Worm (Caenorhabditis elegans) whole organism, L4 larva: ENCODE measurements around the gene gpa-1.

ENCODE experiments used
- Y75B8A.6 ChIP-seq: fragments of 200-800 bp; sonication (Bioruptor generic); IDR thresholded peaks from 2 replicates; pipeline ENCODE4 v1.3.6; 2022; ENCODE audit warnings: missing genetic modification reagents, missing genetic modification characterization, missing compliant biosample characterization
- aha-1 ChIP-seq: fragments of 150-350 bp; peaks from one replicate; lab custom pipeline; 2014; ENCODE audit warnings: missing biosample characterization, missing genetic modification characterization
- ama-1 ChIP-seq: fragments of 150-350 bp; optimal IDR thresholded peaks from 2 replicates; lab custom pipeline; 2014; ENCODE audit warnings: inconsistent platforms, mixed read lengths
- arid-1 ChIP-seq: fragments of 200-800 bp; sonication (Bioruptor generic); conservative IDR thresholded peaks from 2 replicates; pipeline ENCODE4 v1.3.6; 2022; ENCODE audit warnings: missing genetic modification reagents, missing genetic modification characterization, missing compliant biosample characterization
- ceh-28 ChIP-seq: fragments of 150-350 bp; optimal IDR thresholded peaks from 2 replicates; lab custom pipeline; 2014; ENCODE audit warnings: missing biosample characterization, missing genetic modification reagents, missing genetic modification characterization
- cey-2 ChIP-seq: sonication (generic microtip); optimal IDR thresholded peaks from 3 replicates; lab custom pipeline; 2017; ENCODE audit warnings: missing genetic modification characterization, mild to moderate bottlenecking, missing compliant biosample characterization, antibody characterized with exemption, borderline replicate concordance; ENCODE audit not compliant: insufficient read depth
- ctbp-1 ChIP-seq: fragments of 200-800 bp; sonication (Bioruptor generic); IDR thresholded peaks from 2 replicates; pipeline ENCODE4 v1.3.6; 2022; ENCODE audit warnings: missing genetic modification reagents, missing genetic modification characterization, missing compliant biosample characterization
- daf-16 ChIP-seq, 3 experiments: sonication (generic microtip); optimal IDR thresholded peaks; 2 replicates each; lab custom pipeline; 2016 to 2017; ENCODE audit warnings: missing genetic modification characterization in 3 of 3, missing genetic modification reagents in 3 of 3, mild to moderate bottlenecking in 2 of 3, missing compliant biosample characterization in 2 of 3, missing biosample characterization in 1 of 3, moderate library complexity in 1 of 3
- dpl-1 ChIP-seq: fragments of 150-350 bp; optimal IDR thresholded peaks from 2 replicates; lab custom pipeline; 2014; ENCODE audit warnings: missing biosample characterization, missing genetic modification reagents, missing genetic modification characterization
- dve-1 ChIP-seq: sonication (generic microtip); optimal IDR thresholded peaks from 2 replicates; lab custom pipeline; 2017; ENCODE audit warnings: antibody characterized with exemption, mild to moderate bottlenecking, missing genetic modification characterization, missing compliant biosample characterization; ENCODE audit not compliant: insufficient read depth
- egl-43 ChIP-seq: fragments of 200-800 bp; sonication (Bioruptor generic); IDR thresholded peaks from 2 replicates; pipeline ENCODE4 v1.3.6; 2022; ENCODE audit warnings: missing genetic modification reagents, missing genetic modification characterization, missing compliant biosample characterization
- gei-8 ChIP-seq: fragments of 200-800 bp; sonication (Bioruptor generic); optimal IDR thresholded peaks from 2 replicates; lab custom pipeline; 2018; ENCODE audit warnings: mild to moderate bottlenecking, missing genetic modification characterization, missing compliant biosample characterization
- hlh-30 ChIP-seq: sonication (generic microtip); optimal IDR thresholded peaks from 2 replicates; lab custom pipeline; 2017; ENCODE audit warnings: antibody characterized with exemption, mild to moderate bottlenecking, missing genetic modification characterization, missing compliant biosample characterization; ENCODE audit not compliant: insufficient read depth
- jun-1 ChIP-seq: fragments of 150-350 bp; optimal IDR thresholded peaks from 2 replicates; lab custom pipeline; 2014; ENCODE audit warnings: missing biosample characterization, missing genetic modification reagents, missing genetic modification characterization
- lin-29 ChIP-seq: fragments of 200-800 bp; sonication (Bioruptor generic); IDR thresholded peaks from 2 replicates; pipeline ENCODE4 v1.3.6; 2022; ENCODE audit warnings: missing genetic modification reagents, missing genetic modification characterization, missing compliant biosample characterization
- lin-38 ChIP-seq: fragments of 200-800 bp; sonication (Bioruptor generic); IDR thresholded peaks from 2 replicates; pipeline ENCODE4 v1.3.6; 2022; ENCODE audit warnings: missing genetic modification reagents, missing genetic modification characterization, missing compliant biosample characterization
- madf-5 ChIP-seq, 2 experiments: fragments of 200-800 bp; sonication (Bioruptor generic); IDR thresholded peaks; 2 replicates each; pipeline ENCODE4 v1.3.6; 2022; ENCODE audit warnings: missing compliant biosample characterization in 2 of 2, missing genetic modification characterization in 2 of 2
- madf-9 ChIP-seq: fragments of 200-800 bp; sonication (Bioruptor generic); conservative IDR thresholded peaks from 2 replicates; pipeline ENCODE4 v1.3.6; 2022; ENCODE audit warnings: missing genetic modification reagents, missing genetic modification characterization, missing compliant biosample characterization
- mdt-29 ChIP-seq: fragments of 200-800 bp; sonication (Bioruptor generic); IDR thresholded peaks from 2 replicates; pipeline ENCODE4 v1.3.6; 2022; ENCODE audit warnings: missing genetic modification reagents, missing genetic modification characterization, missing compliant biosample characterization
- mep-1 ChIP-seq: fragments of 150-350 bp; sonication (generic microtip); optimal IDR thresholded peaks from 3 replicates; lab custom pipeline; 2014; ENCODE audit warnings: missing biosample characterization, missing genetic modification characterization
- mes-2 ChIP-seq: sonication (generic microtip); optimal IDR thresholded peaks from 2 replicates; lab custom pipeline; 2016; ENCODE audit warnings: missing genotype, mild to moderate bottlenecking, missing genetic modification characterization, missing compliant biosample characterization; ENCODE audit not compliant: poor library complexity, severe bottlenecking
- mxl-2 ChIP-seq: fragments of 200-800 bp; sonication (Bioruptor generic); conservative IDR thresholded peaks from 2 replicates; pipeline ENCODE4 v1.3.6; 2022; ENCODE audit warnings: missing genetic modification reagents, missing genetic modification characterization, missing compliant biosample characterization
- nhr-102 ChIP-seq: sonication (generic microtip); optimal IDR thresholded peaks from 2 replicates; lab custom pipeline; 2016; ENCODE audit warnings: mild to moderate bottlenecking, missing genetic modification characterization, moderate library complexity, missing compliant biosample characterization
- nhr-11 ChIP-seq: fragments of 150-350 bp; optimal IDR thresholded peaks from 2 replicates; lab custom pipeline; 2014; ENCODE audit warnings: missing biosample characterization, missing genetic modification characterization
- nhr-237 ChIP-seq: sonication (generic microtip); optimal IDR thresholded peaks from 2 replicates; lab custom pipeline; 2017; ENCODE audit warnings: missing biosample characterization, missing genetic modification characterization
- nhr-25 ChIP-seq: sonication (generic microtip); optimal IDR thresholded peaks from 2 replicates; lab custom pipeline; 2017; ENCODE audit warnings: missing genetic modification characterization, mild to moderate bottlenecking, missing compliant biosample characterization, antibody characterized with exemption, moderate library complexity, borderline replicate concordance; ENCODE audit not compliant: insufficient read depth
- nhr-28 ChIP-seq: fragments of 150-350 bp; optimal IDR thresholded peaks from 2 replicates; lab custom pipeline; 2014; ENCODE audit warnings: missing biosample characterization, missing genetic modification characterization
- nhr-41 ChIP-seq: fragments of 200-800 bp; sonication (Bioruptor generic); IDR thresholded peaks from 2 replicates; pipeline ENCODE4 v1.3.6; 2022; ENCODE audit warnings: missing genetic modification reagents, missing genetic modification characterization, missing compliant biosample characterization
- nhr-48 ChIP-seq: sonication (generic microtip); optimal IDR thresholded peaks from 2 replicates; lab custom pipeline; 2016; ENCODE audit warnings: mild to moderate bottlenecking, missing genetic modification characterization, missing compliant biosample characterization
- nhr-76 ChIP-seq: fragments of 150-350 bp; optimal IDR thresholded peaks from 2 replicates; lab custom pipeline; 2014; ENCODE audit warnings: missing biosample characterization, missing genetic modification characterization
- pha-4 ChIP-seq, 2 experiments: fragments of 150-350 bp in 1 of 2; fragments of 200-800 bp in 1 of 2; sonication (Bioruptor generic) in 1 of 2; IDR thresholded peaks in 1 of 2; optimal IDR thresholded peaks in 1 of 2; 2 replicates each; pipeline versions ENCODE4 v1.3.6 to Lab custom; 2014 to 2022; ENCODE audit warnings: missing genetic modification characterization in 2 of 2, missing genetic modification reagents in 2 of 2, missing biosample characterization in 1 of 2, missing compliant biosample characterization in 1 of 2
- saeg-2 ChIP-seq: fragments of 200-800 bp; sonication (Bioruptor generic); IDR thresholded peaks from 2 replicates; pipeline ENCODE4 v1.3.6; 2022; ENCODE audit warnings: missing genetic modification reagents, missing genetic modification characterization, missing compliant biosample characterization
- sdz-12 ChIP-seq: fragments of 200-800 bp; sonication (Bioruptor generic); optimal IDR thresholded peaks from 2 replicates; lab custom pipeline; 2018; ENCODE audit warnings: mild to moderate bottlenecking, missing genetic modification characterization, missing compliant biosample characterization
- skn-1 ChIP-seq: fragments of 150-350 bp; optimal IDR thresholded peaks from 2 replicates; lab custom pipeline; 2014; ENCODE audit warnings: missing biosample characterization, missing genetic modification characterization
- spr-3 ChIP-seq: fragments of 200-800 bp; sonication (Bioruptor generic); optimal IDR thresholded peaks from 2 replicates; lab custom pipeline; 2018; ENCODE audit warnings: mild to moderate bottlenecking, missing genetic modification characterization, missing compliant biosample characterization
- unc-39 ChIP-seq: sonication (generic microtip); optimal IDR thresholded peaks from 2 replicates; lab custom pipeline; 2017; ENCODE audit warnings: missing biosample characterization, missing genetic modification characterization
- unc-62 ChIP-seq, 3 experiments: fragments of 150-350 bp in 1 of 3; sonication (generic microtip); optimal IDR thresholded peaks in 2 of 3; peaks in 1 of 3; 1 replicate in 1 of 3; 2 replicates in 2 of 3; lab custom pipeline; 2014 to 2017; ENCODE audit warnings: missing biosample characterization in 3 of 3, missing genetic modification characterization in 3 of 3, missing genetic modification reagents in 3 of 3, missing genotype in 1 of 3
- vab-7 ChIP-seq: fragments of 200-800 bp; sonication (Bioruptor generic); IDR thresholded peaks from 2 replicates; pipeline ENCODE4 v1.3.6; 2022; ENCODE audit warnings: missing genetic modification reagents, missing genetic modification characterization, missing compliant biosample characterization
- zfp-3 ChIP-seq: fragments of 200-800 bp; sonication (Bioruptor generic); conservative IDR thresholded peaks from 2 replicates; pipeline ENCODE4 v1.3.6; 2022; ENCODE audit warnings: missing genetic modification reagents, missing genetic modification characterization, missing compliant biosample characterization
- zip-2 ChIP-seq: fragments of 150-350 bp; optimal IDR thresholded peaks from 2 replicates; lab custom pipeline; 2014; ENCODE audit warnings: missing biosample characterization, missing genetic modification characterization
- ztf-11 ChIP-seq: fragments of 150-350 bp; optimal IDR thresholded peaks from 2 replicates; lab custom pipeline; 2014; ENCODE audit warnings: missing biosample characterization, missing genetic modification characterization

gpa-1 gene

DNA sequence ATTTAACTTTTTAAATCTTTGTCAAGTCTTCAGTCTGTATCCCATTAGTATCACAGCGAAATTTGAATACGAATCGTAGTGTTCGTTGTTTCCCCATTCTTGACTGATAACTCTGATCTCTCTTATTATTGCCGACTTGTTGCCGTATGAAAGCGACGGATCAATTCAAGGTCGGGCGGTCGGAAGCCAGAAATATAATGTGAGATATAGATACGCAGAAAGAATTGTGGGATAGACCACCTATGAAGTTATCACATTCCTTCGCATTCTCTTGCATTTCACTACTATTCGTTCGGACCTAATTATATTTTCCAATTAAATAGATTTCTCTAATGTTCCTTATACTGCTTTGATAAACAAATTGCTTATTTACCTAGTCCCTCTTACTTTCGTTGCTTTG is 28.5 kb downstream of the gpa-1 start:
- TF ChIP-seq nhr-28 (tag; lab: Kevin White, UChicago): peak; percentile 35
- TF ChIP-seq saeg-2: no peak
- TF ChIP-seq vab-7 (GFP tag; lab: Robert Waterston, UW): no peak
- TF ChIP-seq spr-3: no peak
- TF ChIP-seq jun-1 (tag; lab: Kevin White, UChicago): no peak
- TF ChIP-seq, all 104 proteins: peak for 1

DNA sequence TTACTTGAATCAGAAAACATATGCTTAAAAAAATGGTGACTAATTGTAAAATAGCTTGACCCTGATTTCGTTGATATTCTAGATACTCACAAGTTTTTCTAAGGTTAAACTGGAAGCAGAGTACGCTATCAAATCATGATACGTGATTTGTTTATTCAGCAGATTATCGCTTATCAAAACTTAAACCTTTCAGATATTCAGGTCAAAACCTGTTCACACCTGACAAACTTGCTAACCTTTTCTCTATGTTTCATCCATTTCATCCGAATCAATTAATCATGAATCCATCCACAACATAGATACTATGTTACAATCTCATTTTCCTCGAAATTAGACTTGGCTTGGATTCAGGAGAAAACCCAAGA is 29.7 kb downstream of the gpa-1 start:
- peak; percentile 98 for TF ChIP-seq aha-1 (tag; lab: Kevin White, UChicago)
- TF ChIP-seq ama-1: peak; percentile 44
- peak; percentile 35 for TF ChIP-seq nhr-102 (tag; lab: Kevin White, UChicago)
- peak; percentile 62 for TF ChIP-seq mep-1 (tag; lab: Kevin White, UChicago)
- peak; percentile 62 for TF ChIP-seq nhr-25 (tag; lab: Kevin White, UChicago)
- TF ChIP-seq dpl-1 (GFP tag; lab: Kevin White, UChicago): no peak
- TF ChIP-seq zfp-3: peak; percentile 81; the same call in 1 of the 2 replicates
- TF ChIP-seq madf-5 (GFP tag; IDR thresholded peaks at IDR 0.05; lab: Robert Waterston, UW): no peak
- TF ChIP-seq cey-2: peak; percentile 26
- TF ChIP-seq pha-4 (GFP tag; IDR thresholded peaks at IDR 0.05; lab: Robert Waterston, UW): no peak
- no peak for TF ChIP-seq pha-4 (tag; optimal IDR thresholded peaks at IDR 0.05; lab: Kevin White, UChicago)
- TF ChIP-seq nhr-48 (tag; lab: Kevin White, UChicago): peak; percentile 71
- TF ChIP-seq daf-16 (GFP tag; optimal IDR thresholded peaks at IDR 0.05; lab: Kevin White, UChicago): no peak
- TF ChIP-seq daf-16 (tag; optimal IDR thresholded peaks at IDR 0.05; lab: Kevin White, UChicago): no peak
- TF ChIP-seq skn-1 (tag; lab: Kevin White, UChicago): no peak
- peak; percentile 30 for TF ChIP-seq hlh-30
- TF ChIP-seq Y75B8A.6: no peak
- no peak for TF ChIP-seq lin-29 (GFP tag; lab: Robert Waterston, UW)
- TF ChIP-seq unc-62 (GFP tag; optimal IDR thresholded peaks at IDR 0.05 in 1 of 2; lab: Kevin White, UChicago): peak in 1 of 2 experiments; percentile 27
- no peak for TF ChIP-seq unc-62 (tag; optimal IDR thresholded peaks at IDR 0.05; lab: Kevin White, UChicago)
- TF ChIP-seq mdt-29: no peak
- no peak for TF ChIP-seq zip-2 (tag; lab: Kevin White, UChicago)
- TF ChIP-seq, all 104 proteins: peak for 10

DNA sequence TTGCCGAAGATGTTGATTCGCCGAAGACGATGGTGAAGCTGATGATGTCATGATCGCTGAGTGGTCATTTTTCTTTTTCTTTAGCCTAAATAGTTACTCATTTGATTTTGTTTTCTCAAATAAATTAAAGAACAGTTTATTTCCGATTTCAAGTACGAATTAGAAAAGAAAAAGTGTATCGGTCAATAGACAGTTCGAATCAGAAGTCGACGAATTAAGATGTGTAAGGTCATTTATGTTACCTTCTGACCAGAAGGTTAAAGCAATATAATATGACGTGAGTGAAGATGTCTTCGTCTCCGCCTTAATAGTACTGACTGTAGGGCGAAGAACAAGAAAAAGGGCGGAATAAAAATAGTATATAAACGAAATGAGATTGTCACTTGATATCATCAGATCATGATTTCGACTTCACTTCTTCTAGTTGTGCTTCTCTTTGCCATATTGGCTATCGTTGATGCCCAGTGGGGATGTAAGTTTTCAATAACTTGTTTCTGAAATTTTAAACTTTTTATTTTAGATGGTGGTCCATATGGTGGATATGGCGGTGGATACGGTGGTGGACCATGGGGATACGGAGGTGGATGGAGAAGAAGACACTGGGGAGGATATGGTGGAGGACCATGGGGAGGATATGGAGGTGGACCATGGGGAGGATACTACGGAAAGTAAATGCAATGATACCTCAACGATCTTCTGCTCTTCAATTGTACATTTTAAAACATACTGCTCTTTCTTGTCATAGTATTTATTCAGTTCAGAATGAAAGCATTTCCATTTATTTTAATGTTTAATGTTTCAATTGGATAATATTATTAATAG is 30.3 kb downstream of the gpa-1 start, which contains the start of the genes T19C4.24 and nlp-33:
Gene T19C4.24 (minus strand): TSS at position 51 of the 822 bp plus-strand sequence.
Gene nlp-33 (plus strand): TSS at position 389 of the 822 bp plus-strand sequence.
- no peak for TF ChIP-seq vab-7 (GFP tag; lab: Robert Waterston, UW)
- no peak for TF ChIP-seq jun-1 (tag; lab: Kevin White, UChicago)
- TF ChIP-seq ama-1: peak; percentile 94
- TF ChIP-seq madf-9 (GFP tag; lab: Robert Waterston, UW): 0 out of 2 replicates have a peak, but pooled peaks have one; percentile 4
- peak; percentile 49 for TF ChIP-seq hlh-30
- TF ChIP-seq mxl-2: 0 out of 2 replicates have a peak, but pooled peaks have one; percentile 50
- no peak for TF ChIP-seq pha-4 (GFP tag; IDR thresholded peaks at IDR 0.05; lab: Robert Waterston, UW)
- no peak for TF ChIP-seq pha-4 (tag; optimal IDR thresholded peaks at IDR 0.05; lab: Kevin White, UChicago)
- TF ChIP-seq unc-62 (GFP tag; optimal IDR thresholded peaks at IDR 0.05 in 1 of 2; lab: Kevin White, UChicago): peak in 1 of 2 experiments; percentile 97
- TF ChIP-seq unc-62 (tag; optimal IDR thresholded peaks at IDR 0.05; lab: Kevin White, UChicago): no peak
- TF ChIP-seq ceh-28 (tag; lab: Kevin White, UChicago): no peak
- TF ChIP-seq ztf-11 (tag; lab: Kevin White, UChicago): no peak
- TF ChIP-seq mes-2 (tag; lab: Kevin White, UChicago): no peak
- peak; percentile 50 for TF ChIP-seq gei-8
- TF ChIP-seq egl-43 (GFP tag; lab: Robert Waterston, UW): 0 out of 2 replicates have a peak, but pooled peaks have one; percentile 14
- no peak for TF ChIP-seq arid-1
- 0 out of 2 replicates have a peak, but pooled peaks have one; percentile 15 for TF ChIP-seq ctbp-1 (GFP tag; lab: Robert Waterston, UW)
- no peak for TF ChIP-seq nhr-41 (GFP tag; lab: Robert Waterston, UW)
- no peak for TF ChIP-seq nhr-237
- no peak for TF ChIP-seq nhr-76 (tag; lab: Kevin White, UChicago)
- no peak for TF ChIP-seq dve-1 (tag; lab: Kevin White, UChicago)
- TF ChIP-seq Y75B8A.6: no peak
- TF ChIP-seq unc-39 (tag; lab: Kevin White, UChicago): no peak
- no peak for TF ChIP-seq nhr-11 (tag; lab: Kevin White, UChicago)
- TF ChIP-seq madf-5 (GFP tag; IDR thresholded peaks at IDR 0.05; lab: Robert Waterston, UW): no peak
- TF ChIP-seq nhr-25 (tag; lab: Kevin White, UChicago): peak; percentile 78
- no peak for TF ChIP-seq sdz-12
- TF ChIP-seq lin-38: no peak
